Worm (Caenorhabditis elegans) whole organism, mixed stage, embryonic: Measurements from ENCODE around the gene fbxa-147.

Source experiments
- M03D4.4 ChIP-seq: sonication (generic microtip); optimal IDR thresholded peaks from 2 replicates; lab custom pipeline; 2017; ENCODE audit warnings: mild to moderate bottlenecking, missing genetic modification characterization, missing compliant biosample characterization
- blmp-1 ChIP-seq: fragments of 150-350 bp; optimal IDR thresholded peaks from 2 replicates; lab custom pipeline; 2014; ENCODE audit warnings: missing biosample characterization, missing genetic modification characterization
- ceh-43 ChIP-seq: fragments of 200-800 bp; sonication (Bioruptor generic); optimal IDR thresholded peaks from 2 replicates; lab custom pipeline; 2018; ENCODE audit warnings: mild to moderate bottlenecking, missing genetic modification characterization, moderate library complexity, missing compliant biosample characterization
- ceh-83 ChIP-seq: fragments of 200-800 bp; sonication (Bioruptor generic); optimal IDR thresholded peaks from 2 replicates; lab custom pipeline; 2018; ENCODE audit warnings: mild to moderate bottlenecking, missing genetic modification characterization, missing compliant biosample characterization
- ces-1 ChIP-seq: fragments of 150-350 bp; optimal IDR thresholded peaks from 2 replicates; lab custom pipeline; 2014; ENCODE audit warnings: missing biosample characterization, missing genetic modification reagents, missing genetic modification characterization
- cnd-1 ChIP-seq: fragments of 200-800 bp; sonication (Bioruptor generic); optimal IDR thresholded peaks from 2 replicates; lab custom pipeline; 2018; ENCODE audit warnings: mild to moderate bottlenecking, missing genetic modification characterization, missing compliant biosample characterization
- elt-1 ChIP-seq: sonication (generic microtip); optimal IDR thresholded peaks from 2 replicates; lab custom pipeline; 2017; ENCODE audit warnings: missing genetic modification characterization, mild to moderate bottlenecking, missing compliant biosample characterization, antibody characterized with exemption, moderate library complexity, borderline replicate concordance; ENCODE audit not compliant: insufficient read depth
- elt-3 ChIP-seq: fragments of 150-350 bp; optimal IDR thresholded peaks from 2 replicates; lab custom pipeline; 2014; ENCODE audit warnings: missing biosample characterization, missing genetic modification characterization
- flh-1 ChIP-seq: fragments of 200-800 bp; sonication (Bioruptor generic); optimal IDR thresholded peaks from 2 replicates; lab custom pipeline; 2018; ENCODE audit warnings: mild to moderate bottlenecking, missing genetic modification characterization, moderate library complexity, missing compliant biosample characterization
- hlh-1 ChIP-seq: fragments of 150-350 bp; optimal IDR thresholded peaks from 2 replicates; lab custom pipeline; 2014; ENCODE audit warnings: missing biosample characterization, missing genetic modification reagents, missing genetic modification characterization
- lin-32 ChIP-seq: fragments of 200-800 bp; sonication (Bioruptor generic); optimal IDR thresholded peaks from 2 replicates; lab custom pipeline; 2018; ENCODE audit warnings: mild to moderate bottlenecking, missing genetic modification characterization, missing compliant biosample characterization
- mab-5 ChIP-seq: fragments of 150-350 bp; optimal IDR thresholded peaks from 2 replicates; lab custom pipeline; 2014; ENCODE audit warnings: missing biosample characterization, missing genetic modification characterization
- mls-2 ChIP-seq: sonication (generic microtip); optimal IDR thresholded peaks from 2 replicates; lab custom pipeline; 2016; ENCODE audit warnings: mild to moderate bottlenecking, missing genetic modification characterization, moderate library complexity, missing compliant biosample characterization
- nhr-12 ChIP-seq: fragments of 150-350 bp; optimal IDR thresholded peaks from 2 replicates; lab custom pipeline; 2014; ENCODE audit warnings: missing biosample characterization, missing genetic modification characterization
- nhr-2 ChIP-seq: fragments of 150-350 bp; optimal IDR thresholded peaks from 2 replicates; lab custom pipeline; 2014; ENCODE audit warnings: missing biosample characterization, missing genetic modification characterization
- nhr-237 ChIP-seq: fragments of 150-350 bp; optimal IDR thresholded peaks from 2 replicates; lab custom pipeline; 2014; ENCODE audit warnings: missing biosample characterization, missing genetic modification characterization
- nhr-28 ChIP-seq: fragments of 150-350 bp; optimal IDR thresholded peaks from 2 replicates; lab custom pipeline; 2014; ENCODE audit warnings: missing biosample characterization, missing genetic modification characterization
- pha-4 ChIP-seq: fragments of 150-350 bp; optimal IDR thresholded peaks from 2 replicates; lab custom pipeline; 2018; ENCODE audit warnings: missing biosample characterization, missing genetic modification reagents, missing genetic modification characterization
- sem-2 ChIP-seq: fragments of 200-800 bp; sonication (Bioruptor generic); optimal IDR thresholded peaks from 2 replicates; lab custom pipeline; 2018; ENCODE audit warnings: mild to moderate bottlenecking, missing genetic modification characterization, missing compliant biosample characterization
- snpc-4 ChIP-seq: fragments of 150-350 bp; optimal IDR thresholded peaks from 2 replicates; lab custom pipeline; 2014; ENCODE audit warnings: missing biosample characterization, missing genetic modification characterization
- unc-120 ChIP-seq: sonication (generic microtip); optimal IDR thresholded peaks from 2 replicates; lab custom pipeline; 2017; ENCODE audit warnings: missing genetic modification characterization, missing compliant biosample characterization; ENCODE audit not compliant: poor library complexity, severe bottlenecking
- unc-39 ChIP-seq: fragments of 150-350 bp; optimal IDR thresholded peaks from 2 replicates; lab custom pipeline; 2014; ENCODE audit warnings: missing biosample characterization, missing genetic modification characterization
- ztf-11 ChIP-seq: fragments of 150-350 bp; optimal IDR thresholded peaks from 2 replicates; lab custom pipeline; 2014; ENCODE audit warnings: missing biosample characterization, missing genetic modification characterization

fbxa-147 gene

ce11 chrV:14762563-14762962, 46.3 kb downstream of the fbxa-147 start:
- TF ChIP-seq ztf-11 (tag; lab: Kevin White, UChicago) (no peak), blmp-1 (no peak), sem-2 (no peak), unc-39 (tag; lab: Kevin White, UChicago) (no peak), nhr-28 (tag; lab: Kevin White, UChicago) (no peak), lin-32 (no peak), pha-4 (tag; lab: Kevin White, UChicago) (no peak), snpc-4 (tag; lab: Kevin White, UChicago) (no peak), unc-120 (no peak), elt-1 (tag; lab: Kevin White, UChicago) (no peak), nhr-2 (tag; lab: Kevin White, UChicago) (no peak), nhr-12 (no peak), cnd-1 (tag; lab: Kevin White, UChicago) (no peak), hlh-1 (tag; lab: Kevin White, UChicago) (no peak), flh-1 (no peak), M03D4.4 (tag; lab: Kevin White, UChicago) (no peak), ces-1 (no peak), ceh-43 (no peak), nhr-237 (tag; lab: Kevin White, UChicago) (no peak), elt-3 (no peak)

ce11 chrV:14763582-14763981, 47.3 kb downstream of the fbxa-147 start:
- TF ChIP-seq pha-4 (tag; lab: Kevin White, UChicago) = no peak
- TF ChIP-seq nhr-2 (tag; lab: Kevin White, UChicago) = no peak
- TF ChIP-seq mls-2 (tag; lab: Kevin White, UChicago) = no peak
- no peak for TF ChIP-seq ces-1
- TF ChIP-seq mab-5 = no peak
- TF ChIP-seq nhr-237 (tag; lab: Kevin White, UChicago) = no peak
- TF ChIP-seq ceh-83 = no peak
- TF ChIP-seq blmp-1 = no peak
- TF ChIP-seq flh-1 = no peak
- TF ChIP-seq nhr-28 (tag; lab: Kevin White, UChicago) = no peak
